Fruit fly (Drosophila melanogaster): ENCODE data around the gene mfrn.

DNA sequence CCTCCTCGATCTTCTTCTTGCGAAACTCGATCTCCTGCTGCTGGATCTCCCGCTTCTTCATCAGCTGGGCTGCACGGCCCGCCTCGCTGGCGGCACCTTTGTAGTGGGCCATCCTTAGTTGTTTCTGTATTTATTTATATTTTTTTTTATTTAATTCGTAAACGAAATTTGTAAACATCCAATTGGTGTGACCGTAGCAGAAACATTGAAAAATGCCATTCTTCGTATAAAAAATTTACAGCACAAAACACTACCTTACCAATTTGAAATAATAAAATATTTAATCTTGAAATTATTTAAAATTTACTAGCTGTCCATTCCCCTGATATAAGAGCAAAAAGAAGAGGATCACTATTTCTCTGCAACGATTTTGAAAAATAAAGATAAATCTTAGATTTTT is 26.9 kb downstream of the mfrn start, which contains the start of gene CG12259:
- TF ChIP-seq CG4496 (GFP tag; IDR thresholded peaks at IDR 0.05) (no peak), CG32121 (GFP tag; IDR thresholded peaks at IDR 0.05) (no peak), CG34367 (tag; optimal IDR thresholded peaks at IDR 0.05) (no peak), CG17806 (tag; optimal IDR thresholded peaks at IDR 0.05) (no peak)
